Fruit fly (Drosophila melanogaster) whole organism, embryonic: ENCODE measurements around the gene E23.
A peak's percentile ranks its signal among the peaks of the same experiment; 100 is the strongest.

Experiments used
- ATbp ChIP-seq: fragments of 200-800 bp; sonication (Bioruptor generic); optimal IDR thresholded peaks from 2 replicates; lab custom pipeline; 2017; ENCODE audit warnings: missing biosample characterization, mild to moderate bottlenecking, missing genetic modification characterization, missing genetic modification reagents
- CG11560 ChIP-seq: fragments of 200-800 bp; sonication (Bioruptor generic); IDR thresholded peaks from 3 replicates; pipeline ENCODE4 v1.3.6; 2022; ENCODE audit warnings: missing biosample characterization, missing genetic modification characterization
- CG12104 ChIP-seq: fragments of 200-800 bp; sonication (Bioruptor generic); optimal IDR thresholded peaks from 3 replicates; lab custom pipeline; 2016; ENCODE audit warnings: missing biosample characterization, missing genetic modification characterization
- CG1233 ChIP-seq: fragments of 200-800 bp; sonication (Bioruptor generic); optimal IDR thresholded peaks from 4 replicates; lab custom pipeline; 2018; ENCODE audit warnings: missing biosample characterization, mild to moderate bottlenecking, missing genetic modification characterization
- CG14667 ChIP-seq: fragments of 200-800 bp; sonication (Bioruptor generic); IDR thresholded peaks from 2 replicates; pipeline ENCODE4 v1.3.6; 2022; ENCODE audit warnings: missing biosample characterization, missing genetic modification characterization
- CG15696 ChIP-seq: fragments of 200-800 bp; sonication (Bioruptor generic); optimal IDR thresholded peaks from 2 replicates; lab custom pipeline; 2019; ENCODE audit warnings: missing biosample characterization, mild to moderate bottlenecking, missing genetic modification characterization, moderate library complexity
- CG1647 ChIP-seq: fragments of 200-800 bp; sonication (Bioruptor generic); optimal IDR thresholded peaks from 3 replicates; lab custom pipeline; 2016; ENCODE audit warnings: missing biosample characterization, missing genetic modification characterization
- CG33557 ChIP-seq: fragments of 200-800 bp; sonication (Bioruptor generic); optimal IDR thresholded peaks from 2 replicates; lab custom pipeline; 2019; ENCODE audit warnings: missing biosample characterization, mild to moderate bottlenecking, missing genetic modification characterization, moderate library complexity
- CG34376 ChIP-seq: fragments of 200-800 bp; sonication (Bioruptor generic); optimal IDR thresholded peaks from 2 replicates; lab custom pipeline; 2018; ENCODE audit warnings: missing biosample characterization, mild to moderate bottlenecking, missing genetic modification characterization
- CG42726 ChIP-seq: fragments of 200-800 bp; sonication (Bioruptor generic); IDR thresholded peaks from 2 replicates; pipeline ENCODE4 v1.3.6; 2022; ENCODE audit warnings: missing biosample characterization, missing genetic modification characterization; ENCODE audit not compliant: partially characterized antibody
- CG4617 ChIP-seq: fragments of 200-800 bp; sonication (Bioruptor generic); optimal IDR thresholded peaks from 3 replicates; lab custom pipeline; 2016; ENCODE audit warnings: missing biosample characterization, missing genetic modification characterization, borderline replicate concordance
- CG4820 ChIP-seq: fragments of 200-800 bp; sonication (Bioruptor generic); optimal IDR thresholded peaks from 3 replicates; lab custom pipeline; 2016; ENCODE audit warnings: missing biosample characterization, missing genetic modification characterization
- CG5245 ChIP-seq: fragments of 200-800 bp; sonication (Bioruptor generic); optimal IDR thresholded peaks from 3 replicates; lab custom pipeline; 2016; ENCODE audit warnings: missing biosample characterization, missing genetic modification characterization
- CG5953 ChIP-seq: fragments of 200-800 bp; sonication (Bioruptor generic); IDR thresholded peaks from 2 replicates; pipeline ENCODE4 v1.3.6; 2022; ENCODE audit warnings: missing biosample characterization, missing genetic modification characterization
- CG6175 ChIP-seq: fragments of 200-800 bp; sonication (Bioruptor generic); IDR thresholded peaks from 3 replicates; pipeline ENCODE4 v1.3.6; 2022; ENCODE audit warnings: missing biosample characterization, missing genetic modification characterization
- CG6654 ChIP-seq: fragments of 200-800 bp; sonication (Bioruptor generic); optimal IDR thresholded peaks from 2 replicates; lab custom pipeline; 2017; ENCODE audit warnings: missing biosample characterization, mild to moderate bottlenecking, missing genetic modification characterization
- CG6854 ChIP-seq: fragments of 200-800 bp; sonication (Bioruptor generic); optimal IDR thresholded peaks from 3 replicates; lab custom pipeline; 2017; ENCODE audit warnings: missing biosample characterization, mild to moderate bottlenecking, missing genetic modification characterization
- CG7745 ChIP-seq: fragments of 200-800 bp; sonication (Bioruptor generic); optimal IDR thresholded peaks from 2 replicates; lab custom pipeline; 2018; ENCODE audit warnings: missing biosample characterization, mild to moderate bottlenecking, missing genetic modification characterization, moderate library complexity
- CG7987 ChIP-seq: fragments of 200-800 bp; sonication (Bioruptor generic); optimal IDR thresholded peaks from 2 replicates; lab custom pipeline; 2018; ENCODE audit warnings: missing biosample characterization, mild to moderate bottlenecking, missing genetic modification characterization, moderate library complexity
- CG8359 ChIP-seq: fragments of 200-800 bp; sonication (Bioruptor generic); optimal IDR thresholded peaks from 2 replicates; lab custom pipeline; 2017; ENCODE audit warnings: missing biosample characterization, mild to moderate bottlenecking, missing genetic modification characterization, borderline replicate concordance
- CG8924 ChIP-seq: fragments of 200-800 bp; optimal IDR thresholded peaks from 3 replicates; lab custom pipeline; 2019; ENCODE audit warnings: missing biosample characterization, mild to moderate bottlenecking, missing genetic modification characterization, moderate library complexity
- CG9817 ChIP-seq: fragments of 200-800 bp; sonication (Bioruptor generic); optimal IDR thresholded peaks from 2 replicates; lab custom pipeline; 2018; ENCODE audit warnings: missing biosample characterization, mild to moderate bottlenecking, missing genetic modification characterization, moderate library complexity
- Deaf1 ChIP-seq: fragments of 200-800 bp; optimal IDR thresholded peaks from 3 replicates; lab custom pipeline; 2019; ENCODE audit warnings: missing biosample characterization, mild to moderate bottlenecking, missing genetic modification characterization, moderate library complexity
- Dip2 ChIP-seq: fragments of 200-800 bp; sonication (Bioruptor generic); IDR thresholded peaks from 2 replicates; pipeline ENCODE4 v1.3.6; 2022; ENCODE audit warnings: missing biosample characterization, missing genetic modification characterization
- Drgx ChIP-seq: fragments of 200-800 bp; sonication (Bioruptor generic); IDR thresholded peaks from 2 replicates; pipeline ENCODE4 v1.3.6; 2022; ENCODE audit warnings: missing biosample characterization, missing genetic modification characterization
- H15 ChIP-seq: fragments of 200-800 bp; sonication (Bioruptor generic); IDR thresholded peaks from 3 replicates; pipeline ENCODE4 v1.3.6; 2022; ENCODE audit warnings: missing biosample characterization, missing genetic modification characterization
- HmgD ChIP-seq: fragments of 200-800 bp; sonication (Bioruptor generic); optimal IDR thresholded peaks from 3 replicates; lab custom pipeline; 2016; ENCODE audit warnings: missing biosample characterization, missing genetic modification characterization
- Hr3 ChIP-seq: fragments of 200-800 bp; sonication (Bioruptor generic); optimal IDR thresholded peaks from 3 replicates; lab custom pipeline; 2016; ENCODE audit warnings: missing biosample characterization, missing genetic modification characterization
- Lim3 ChIP-seq: fragments of 200-800 bp; sonication (Bioruptor generic); IDR thresholded peaks from 2 replicates; pipeline ENCODE4 v1.3.6; 2022; ENCODE audit warnings: missing biosample characterization, missing genetic modification characterization
- Mrtf ChIP-seq: fragments of 200-800 bp; sonication (Bioruptor generic); IDR thresholded peaks from 3 replicates; pipeline ENCODE4 v1.3.6; 2022; ENCODE audit warnings: missing biosample characterization, missing genetic modification characterization
- NK7.1 ChIP-seq: fragments of 200-800 bp; sonication (Bioruptor generic); optimal IDR thresholded peaks from 3 replicates; lab custom pipeline; 2016; ENCODE audit warnings: missing biosample characterization, missing genetic modification characterization
- Neu2 ChIP-seq: fragments of 200-800 bp; sonication (Bioruptor generic); optimal IDR thresholded peaks from 3 replicates; lab custom pipeline; 2016; ENCODE audit warnings: missing biosample characterization, missing genetic modification characterization, borderline replicate concordance
- Oli ChIP-seq: fragments of 200-800 bp; sonication (Bioruptor generic); optimal IDR thresholded peaks from 2 replicates; lab custom pipeline; 2018; ENCODE audit warnings: missing biosample characterization, mild to moderate bottlenecking, missing genetic modification characterization, moderate library complexity
- Pdp1 ChIP-seq, 2 experiments: fragments of 200-800 bp; sonication (Bioruptor generic); optimal IDR thresholded peaks; 3 replicates each; lab custom pipeline; 2016; ENCODE audit warnings: missing biosample characterization in 2 of 2, missing genetic modification characterization in 2 of 2, mild to moderate bottlenecking in 1 of 2, moderate library complexity in 1 of 2
- Rx ChIP-seq: fragments of 200-800 bp; sonication (Bioruptor generic); IDR thresholded peaks from 2 replicates; pipeline ENCODE4 v1.3.6; 2022; ENCODE audit warnings: missing biosample characterization, missing genetic modification characterization
- TFAM ChIP-seq: fragments of 200-800 bp; sonication (Bioruptor generic); optimal IDR thresholded peaks from 2 replicates; lab custom pipeline; 2017; ENCODE audit warnings: missing biosample characterization, missing genetic modification characterization, inconsistent platforms
- Tbp ChIP-seq: fragments of >200 bp; optimal IDR thresholded peaks from 2 replicates; lab custom pipeline; 2018; ENCODE audit warnings: missing biosample characterization, missing genetic modification characterization
- btn ChIP-seq: fragments of 200-800 bp; sonication (Bioruptor generic); optimal IDR thresholded peaks from 2 replicates; lab custom pipeline; 2016; ENCODE audit warnings: missing biosample characterization, missing genetic modification characterization
- caup ChIP-seq: fragments of 200-800 bp; sonication (Bioruptor generic); optimal IDR thresholded peaks from 3 replicates; lab custom pipeline; 2017; ENCODE audit warnings: missing biosample characterization, mild to moderate bottlenecking, missing genetic modification characterization, moderate library complexity; ENCODE audit not compliant: severe bottlenecking
- cg ChIP-seq: fragments of 200-800 bp; sonication (Bioruptor generic); optimal IDR thresholded peaks from 3 replicates; lab custom pipeline; 2019; ENCODE audit warnings: missing biosample characterization, mild to moderate bottlenecking, missing genetic modification characterization, moderate library complexity
- croc ChIP-seq: fragments of 200-800 bp; sonication (Bioruptor generic); conservative IDR thresholded peaks from 3 replicates; pipeline ENCODE4 v1.3.6; 2022; ENCODE audit warnings: missing biosample characterization, missing genetic modification characterization
- org-1 ChIP-seq: fragments of 200-800 bp; sonication (Bioruptor generic); optimal IDR thresholded peaks from 2 replicates; lab custom pipeline; 2017; ENCODE audit warnings: missing biosample characterization, missing genetic modification characterization
- peb ChIP-seq: fragments of 200-800 bp; sonication (Bioruptor generic); IDR thresholded peaks from 2 replicates; pipeline ENCODE4 v1.3.6; 2022; ENCODE audit warnings: missing biosample characterization, missing genetic modification characterization
- pfk ChIP-seq: fragments of 200-800 bp; sonication (Bioruptor generic); optimal IDR thresholded peaks from 2 replicates; lab custom pipeline; 2018; ENCODE audit warnings: missing biosample characterization, mild to moderate bottlenecking, missing genetic modification characterization, moderate library complexity
- pho ChIP-seq: fragments of 200-800 bp; sonication (Bioruptor generic); optimal IDR thresholded peaks from 2 replicates; lab custom pipeline; 2016; ENCODE audit warnings: missing biosample characterization, missing genetic modification characterization
- ranshi ChIP-seq: fragments of 200-800 bp; sonication (Bioruptor generic); IDR thresholded peaks from 2 replicates; pipeline ENCODE4 v1.3.6; 2022; ENCODE audit warnings: missing biosample characterization, missing genetic modification characterization
- ro ChIP-seq: fragments of 200-800 bp; sonication (Bioruptor generic); IDR thresholded peaks from 2 replicates; pipeline ENCODE4 v1.3.6; 2022; ENCODE audit warnings: missing biosample characterization, missing genetic modification characterization
- salm ChIP-seq: fragments of 200-800 bp; sonication (Bioruptor generic); optimal IDR thresholded peaks from 2 replicates; lab custom pipeline; 2018; ENCODE audit warnings: missing biosample characterization, mild to moderate bottlenecking, missing genetic modification characterization
- sd ChIP-seq: fragments of 200-800 bp; sonication (Bioruptor generic); optimal IDR thresholded peaks from 3 replicates; lab custom pipeline; 2018; ENCODE audit warnings: missing biosample characterization, mild to moderate bottlenecking, missing genetic modification characterization, moderate library complexity

Gene E23

dm6 chr2L:3338566-3339215 is 15.9 kb downstream of the E23 start (continued):
- peak; percentile 80 for TF ChIP-seq peb (GFP tag; lab: Robert Waterston, UW)
- TF ChIP-seq CG1233: peak; percentile 30
- peak; percentile 78 for TF ChIP-seq CG5245 (GFP tag; lab: Kevin White, UChicago)
- TF ChIP-seq Hr3 (GFP tag; lab: Kevin White, UChicago): peak; percentile 87
- no peak for TF ChIP-seq CG7745 (tag; lab: Kevin White, UChicago)
- peak; percentile 70 for TF ChIP-seq HmgD
- TF ChIP-seq CG33557 (GFP tag; lab: Kevin White, UChicago): peak; percentile 39
- TF ChIP-seq CG6175 (GFP tag; lab: Robert Waterston, UW): no peak
- no peak for TF ChIP-seq caup (GFP tag; lab: Kevin White, UChicago)
- TF ChIP-seq Tbp: no peak
- TF ChIP-seq CG12104 (GFP tag; lab: Kevin White, UChicago): peak; percentile 26
- TF ChIP-seq Drgx: peak; percentile 87
- TF ChIP-seq NK7.1 (GFP tag; lab: Kevin White, UChicago): peak; percentile 35
- peak; percentile 91 for TF ChIP-seq ATbp (GFP tag; lab: Kevin White, UChicago)
- TF ChIP-seq CG4820 (GFP tag; lab: Kevin White, UChicago): peak; percentile 85
- TF ChIP-seq Lim3 (GFP tag; lab: Robert Waterston, UW): no peak
- TF ChIP-seq ranshi (GFP tag; lab: Robert Waterston, UW): peak; percentile 68; the same call in 1 of the 2 replicates
- peak; percentile 79 for TF ChIP-seq Rx (GFP tag; lab: Robert Waterston, UW)
- no peak for TF ChIP-seq CG6854 (GFP tag; lab: Kevin White, UChicago)
- peak; percentile 85 for TF ChIP-seq CG8924
- no peak for TF ChIP-seq Deaf1
- TF ChIP-seq pho (GFP tag; lab: Kevin White, UChicago): peak; percentile 38
- peak; percentile 33 for TF ChIP-seq CG15696
- TF ChIP-seq Mrtf (GFP tag; lab: Robert Waterston, UW): peak; percentile 64; the same call in 1 of the 3 replicates
- peak; percentile 67 for TF ChIP-seq CG5953
- peak; percentile 73 for TF ChIP-seq org-1 (GFP tag; lab: Kevin White, UChicago)
- TF ChIP-seq CG6654 (GFP tag; lab: Kevin White, UChicago): peak; percentile 73
- TF ChIP-seq CG1647 (GFP tag; lab: Kevin White, UChicago): peak; percentile 76
- no peak for TF ChIP-seq sd
- TF ChIP-seq H15 (GFP tag; lab: Robert Waterston, UW): peak; percentile 83; the same call in 2 of the 3 replicates
- TF ChIP-seq croc (GFP tag; lab: Robert Waterston, UW): peak; percentile 91
- TF ChIP-seq Neu2 (GFP tag; lab: Kevin White, UChicago): no peak
- peak; percentile 74 for TF ChIP-seq Oli (tag; lab: Kevin White, UChicago)
- no peak for TF ChIP-seq CG11560 (tag; lab: Robert Waterston, UW)
- peak; percentile 72 for TF ChIP-seq CG8359 (GFP tag; lab: Kevin White, UChicago)
- peak; percentile 76 for TF ChIP-seq btn (GFP tag; lab: Kevin White, UChicago)
- TF ChIP-seq CG4617 (GFP tag; lab: Kevin White, UChicago): peak; percentile 48
- TF ChIP-seq Dip2 (GFP tag; lab: Robert Waterston, UW): no peak
- TF ChIP-seq CG14667: peak; percentile 72
- no peak for TF ChIP-seq salm (tag; lab: Kevin White, UChicago)
- peak; percentile 10 for TF ChIP-seq CG9817 (tag; lab: Kevin White, UChicago)
- no peak for TF ChIP-seq pfk
- TF ChIP-seq TFAM (GFP tag; lab: Kevin White, UChicago): peak; percentile 28
- no peak for TF ChIP-seq CG34376 (GFP tag; lab: Kevin White, UChicago)
- TF ChIP-seq CG42726: no peak
- TF ChIP-seq cg (GFP tag; lab: Kevin White, UChicago): peak; percentile 75
- TF ChIP-seq Pdp1 (GFP tag; optimal IDR thresholded peaks at IDR 0.05; lab: Kevin White, UChicago): peak; percentile 3 to 78
- TF ChIP-seq CG7987 (GFP tag; lab: Kevin White, UChicago): peak; percentile 24
- TF ChIP-seq ro (GFP tag; lab: Robert Waterston, UW): peak; percentile 66; the same call in 1 of the 2 replicates
